Worm (Caenorhabditis elegans) whole organism, young adult: ENCODE data around the gene str-85.

Source experiments
- F39B2.1 ChIP-seq: fragments of 200-800 bp; sonication (Bioruptor generic); IDR thresholded peaks from 2 replicates; pipeline ENCODE4 v1.3.6; 2022; ENCODE audit warnings: missing genetic modification reagents, missing genetic modification characterization, missing compliant biosample characterization
- F49E8.2 ChIP-seq: sonication (generic microtip); optimal IDR thresholded peaks from 3 replicates; lab custom pipeline; 2017; ENCODE audit warnings: missing genetic modification characterization, mild to moderate bottlenecking, missing compliant biosample characterization, antibody characterized with exemption, moderate library complexity; ENCODE audit not compliant: insufficient read depth
- F52B5.7 ChIP-seq: sonication (generic microtip); optimal IDR thresholded peaks from 2 replicates; lab custom pipeline; 2016; ENCODE audit warnings: mild to moderate bottlenecking, missing genetic modification characterization, missing compliant biosample characterization
- K12H6.12 ChIP-seq: fragments of 200-800 bp; sonication (Bioruptor generic); optimal IDR thresholded peaks from 2 replicates; lab custom pipeline; 2018; ENCODE audit warnings: mild to moderate bottlenecking, missing genetic modification characterization, missing compliant biosample characterization
- Y53F4B.3 ChIP-seq: fragments of 200-800 bp; sonication (Bioruptor generic); IDR thresholded peaks from 2 replicates; pipeline ENCODE4 v1.3.6; 2022; ENCODE audit warnings: missing genetic modification reagents, missing genetic modification characterization, missing compliant biosample characterization
- Y53G8AR.9 ChIP-seq: fragments of 200-800 bp; sonication (Bioruptor generic); conservative IDR thresholded peaks from 2 replicates; pipeline ENCODE4 v1.3.6; 2022; ENCODE audit warnings: missing genetic modification reagents, missing genetic modification characterization, missing compliant biosample characterization
- Y79H2A.3 ChIP-seq: fragments of 200-800 bp; sonication (Bioruptor generic); conservative IDR thresholded peaks from 2 replicates; pipeline ENCODE4 v1.3.6; 2022; ENCODE audit warnings: missing genetic modification reagents, missing genetic modification characterization, missing compliant biosample characterization
- ZK185.1 ChIP-seq: sonication (generic microtip); optimal IDR thresholded peaks from 2 replicates; lab custom pipeline; 2016; ENCODE audit warnings: mild to moderate bottlenecking, missing genetic modification characterization, missing compliant biosample characterization; ENCODE audit not compliant: poor library complexity, severe bottlenecking
- aptf-2 ChIP-seq: fragments of 200-800 bp; sonication (Bioruptor generic); conservative IDR thresholded peaks from 2 replicates; pipeline ENCODE4 v1.3.6; 2022; ENCODE audit warnings: missing genetic modification reagents, missing genetic modification characterization, missing compliant biosample characterization
- attf-3 ChIP-seq: fragments of 200-800 bp; sonication (Bioruptor generic); conservative IDR thresholded peaks from 2 replicates; pipeline ENCODE4 v1.3.6; 2022; ENCODE audit warnings: missing genetic modification reagents, missing genetic modification characterization, missing compliant biosample characterization
- bed-1 ChIP-seq: fragments of 200-800 bp; sonication (Bioruptor generic); IDR thresholded peaks from 2 replicates; pipeline ENCODE4 v1.3.6; 2022; ENCODE audit warnings: missing genetic modification reagents, missing genetic modification characterization, missing compliant biosample characterization
- ccch-3 ChIP-seq: fragments of 200-800 bp; sonication (Bioruptor generic); optimal IDR thresholded peaks from 2 replicates; lab custom pipeline; 2018; ENCODE audit warnings: mild to moderate bottlenecking, missing genetic modification characterization, missing compliant biosample characterization
- ceh-100 ChIP-seq: fragments of 200-800 bp; sonication (Bioruptor generic); IDR thresholded peaks from 2 replicates; pipeline ENCODE4 v1.3.6; 2022; ENCODE audit warnings: missing genetic modification reagents, missing genetic modification characterization, missing compliant biosample characterization
- ceh-40 ChIP-seq: fragments of 200-800 bp; sonication (Bioruptor generic); IDR thresholded peaks from 2 replicates; pipeline ENCODE4 v1.3.6; 2022; ENCODE audit warnings: missing genetic modification characterization, missing compliant biosample characterization
- ceh-58 ChIP-seq: fragments of 200-800 bp; sonication (Bioruptor generic); IDR thresholded peaks from 2 replicates; pipeline ENCODE4 v1.3.6; 2022; ENCODE audit warnings: missing genetic modification characterization, missing compliant biosample characterization
- ceh-91 ChIP-seq: fragments of 200-800 bp; sonication (Bioruptor generic); IDR thresholded peaks from 2 replicates; pipeline ENCODE4 v1.3.6; 2022; ENCODE audit warnings: missing genetic modification reagents, missing genetic modification characterization, missing compliant biosample characterization
- chd-7 ChIP-seq: sonication (generic microtip); optimal IDR thresholded peaks from 2 replicates; lab custom pipeline; 2016; ENCODE audit warnings: mild to moderate bottlenecking, missing genetic modification characterization, moderate library complexity, missing compliant biosample characterization
- die-1 ChIP-seq: sonication (generic microtip); optimal IDR thresholded peaks from 2 replicates; lab custom pipeline; 2016; ENCODE audit warnings: missing genotype, mild to moderate bottlenecking, missing genetic modification characterization, missing compliant biosample characterization
- dpl-1 ChIP-seq: fragments of 150-350 bp; optimal IDR thresholded peaks from 2 replicates; lab custom pipeline; 2014; ENCODE audit warnings: missing biosample characterization, missing genetic modification reagents, missing genetic modification characterization
- gei-17 ChIP-seq: fragments of 200-800 bp; sonication (Bioruptor generic); optimal IDR thresholded peaks from 2 replicates; lab custom pipeline; 2018; ENCODE audit warnings: mild to moderate bottlenecking, missing genetic modification characterization, missing compliant biosample characterization
- hlh-12 ChIP-seq: sonication (generic microtip); optimal IDR thresholded peaks from 2 replicates; lab custom pipeline; 2016; ENCODE audit warnings: missing genetic modification characterization, missing compliant biosample characterization
- hmg-1.2 ChIP-seq: fragments of 200-800 bp; sonication (Bioruptor generic); IDR thresholded peaks from 2 replicates; pipeline ENCODE4 v1.3.6; 2022; ENCODE audit warnings: missing genetic modification reagents, missing genetic modification characterization, missing compliant biosample characterization
- lag-1 ChIP-seq: fragments of 200-800 bp; sonication (Bioruptor generic); IDR thresholded peaks from 2 replicates; pipeline ENCODE4 v1.3.6; 2022; ENCODE audit warnings: missing genetic modification reagents, missing genetic modification characterization, missing compliant biosample characterization
- lin-35 ChIP-seq, 3 experiments: fragments of 150-350 bp in 2 of 3; sonication (generic microtip) in 1 of 3; optimal IDR thresholded peaks; 2 replicates each; lab custom pipeline; 2014 to 2018; ENCODE audit warnings: missing biosample characterization in 3 of 3, missing genetic modification characterization in 3 of 3, missing genetic modification reagents in 3 of 3
- lin-54 ChIP-seq: fragments of 200-800 bp; sonication (Bioruptor generic); optimal IDR thresholded peaks from 2 replicates; lab custom pipeline; 2018; ENCODE audit warnings: mild to moderate bottlenecking, missing genetic modification characterization, missing compliant biosample characterization
- madf-6 ChIP-seq: fragments of 200-800 bp; sonication (Bioruptor generic); IDR thresholded peaks from 2 replicates; pipeline ENCODE4 v1.3.6; 2022; ENCODE audit warnings: missing genetic modification reagents, missing genetic modification characterization, missing compliant biosample characterization
- mcd-1 ChIP-seq: fragments of 200-800 bp; sonication (Bioruptor generic); IDR thresholded peaks from 2 replicates; pipeline ENCODE4 v1.3.6; 2022; ENCODE audit warnings: missing genetic modification reagents, missing genetic modification characterization, missing compliant biosample characterization
- mes-4 ChIP-seq: sonication (generic microtip); optimal IDR thresholded peaks from 2 replicates; lab custom pipeline; 2016; ENCODE audit warnings: missing genotype, missing genetic modification characterization, missing compliant biosample characterization
- nfya-1 ChIP-seq: sonication (generic microtip); optimal IDR thresholded peaks from 2 replicates; lab custom pipeline; 2017; ENCODE audit warnings: antibody characterized with exemption, missing compliant biosample characterization, missing genetic modification characterization, borderline replicate concordance; ENCODE audit not compliant: insufficient read depth
- pbrm-1 ChIP-seq: fragments of 200-800 bp; sonication (Bioruptor generic); IDR thresholded peaks from 2 replicates; pipeline ENCODE4 v1.3.6; 2022; ENCODE audit warnings: missing genetic modification reagents, missing genetic modification characterization, missing compliant biosample characterization
- tbx-9 ChIP-seq: sonication (generic microtip); optimal IDR thresholded peaks from 2 replicates; lab custom pipeline; 2016; ENCODE audit warnings: borderline replicate concordance, missing genetic modification characterization, inconsistent platforms, missing compliant biosample characterization
- unc-130 ChIP-seq: sonication (generic microtip); optimal IDR thresholded peaks from 2 replicates; lab custom pipeline; 2016; ENCODE audit warnings: missing genetic modification reagents, missing genetic modification characterization, missing compliant biosample characterization
- xnd-1 ChIP-seq: sonication (generic microtip); optimal IDR thresholded peaks from 2 replicates; lab custom pipeline; 2016; ENCODE audit warnings: missing genotype, missing genetic modification reagents, missing genetic modification characterization, missing compliant biosample characterization
- ztf-22 ChIP-seq: fragments of 200-800 bp; sonication (Bioruptor generic); optimal IDR thresholded peaks from 2 replicates; lab custom pipeline; 2018; ENCODE audit warnings: mild to moderate bottlenecking, missing genetic modification characterization, moderate library complexity, missing compliant biosample characterization
- ztf-6 ChIP-seq: fragments of 200-800 bp; sonication (Bioruptor generic); IDR thresholded peaks from 2 replicates; pipeline ENCODE4 v1.3.6; 2022; ENCODE audit warnings: missing genetic modification reagents, missing genetic modification characterization, missing compliant biosample characterization

Gene str-85

DNA sequence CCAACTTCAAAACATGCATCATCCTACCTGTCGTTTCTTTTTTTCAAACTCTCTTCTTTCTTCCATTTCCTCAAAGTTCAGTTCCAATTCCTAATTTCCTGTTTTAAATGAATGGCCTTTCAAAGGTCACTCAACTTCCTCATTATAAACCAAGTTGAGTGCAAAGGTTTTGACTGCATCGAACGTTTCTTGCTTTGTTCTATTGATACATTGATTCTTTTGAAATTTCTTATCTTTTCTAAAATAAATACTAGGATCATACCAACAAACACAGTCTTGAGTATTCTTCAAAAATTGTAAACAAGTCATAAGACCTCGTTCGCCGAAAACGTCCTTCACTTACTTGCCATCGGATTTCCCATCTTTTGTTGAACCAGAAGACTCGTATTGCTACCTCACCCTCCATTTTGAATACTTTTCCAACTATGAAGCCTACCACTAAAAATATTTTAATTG is 4.6 kb upstream of the str-85 start, which contains the start of gene F59E11.7:
F59E11.7 (plus strand) TSS at position 51 of the 456 bp plus-strand sequence.
- TF ChIP-seq ceh-40 (GFP tag; lab: Robert Waterston, UW) (no peak), ceh-91 (GFP tag; lab: Robert Waterston, UW) (no peak), hmg-1.2 (no peak), ZK185.1 (tag; lab: Kevin White, UChicago) (no peak), lin-35 (GFP tag; optimal IDR thresholded peaks at IDR 0.05; lab: Kevin White, UChicago) (no peak), attf-3 (GFP tag; lab: Robert Waterston, UW) (no peak), tbx-9 (tag; lab: Kevin White, UChicago) (no peak), Y53F4B.3 (GFP tag; lab: Robert Waterston, UW) (no peak), unc-130 (no peak), aptf-2 (no peak), F49E8.2 (tag; lab: Kevin White, UChicago) (no peak), F52B5.7 (tag; lab: Kevin White, UChicago) (no peak), bed-1 (GFP tag; lab: Robert Waterston, UW) (no peak), ceh-58 (GFP tag; lab: Robert Waterston, UW) (no peak), xnd-1 (tag; lab: Kevin White, UChicago) (no peak), die-1 (no peak), hlh-12 (tag; lab: Kevin White, UChicago) (no peak), nfya-1 (tag; lab: Kevin White, UChicago) (no peak), lag-1 (GFP tag; lab: Robert Waterston, UW) (no peak)

DNA sequence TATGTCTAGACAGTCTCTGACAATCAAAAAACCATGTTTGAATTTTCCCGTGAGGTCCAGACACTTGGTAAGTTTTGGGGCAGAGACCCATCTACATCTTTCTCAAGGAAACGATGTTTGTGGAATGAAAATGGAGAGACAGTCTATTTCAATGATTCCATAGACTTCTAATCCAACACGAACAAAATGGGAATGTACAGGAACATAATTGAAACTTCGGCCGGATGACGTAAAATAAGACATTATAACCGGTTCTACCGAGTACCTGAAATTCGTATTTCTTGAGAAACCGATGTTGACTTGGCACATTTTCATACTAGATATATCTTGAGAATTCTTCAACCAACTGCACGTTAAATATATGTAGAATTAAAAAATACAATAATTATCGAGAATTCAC is 2.5 kb upstream of the str-85 start, which contains the start of gene str-87:
str-87 (minus strand) TSS at position 101 of the 400 bp plus-strand sequence.
- no peak for TF ChIP-seq attf-3 (GFP tag; lab: Robert Waterston, UW)
- no peak for TF ChIP-seq Y53G8AR.9 (GFP tag; lab: Robert Waterston, UW)
- TF ChIP-seq aptf-2 = no peak
- TF ChIP-seq ztf-22 (GFP tag; lab: Kevin White, UChicago) = no peak
- TF ChIP-seq xnd-1 (tag; lab: Kevin White, UChicago) = no peak
- no peak for TF ChIP-seq chd-7 (tag; lab: Kevin White, UChicago)
- TF ChIP-seq dpl-1 (GFP tag; lab: Kevin White, UChicago) = no peak
- TF ChIP-seq madf-6 (GFP tag; lab: Robert Waterston, UW) = no peak
- no peak for TF ChIP-seq F49E8.2 (tag; lab: Kevin White, UChicago)
- TF ChIP-seq ztf-6 (GFP tag; lab: Robert Waterston, UW) = no peak
- no peak for TF ChIP-seq mcd-1
- TF ChIP-seq mes-4 (tag; lab: Kevin White, UChicago) = no peak
- no peak for TF ChIP-seq ccch-3 (GFP tag; lab: Kevin White, UChicago)
- no peak for TF ChIP-seq pbrm-1 (GFP tag; lab: Robert Waterston, UW)
- no peak for TF ChIP-seq ceh-40 (GFP tag; lab: Robert Waterston, UW)
- TF ChIP-seq gei-17 (GFP tag; lab: Kevin White, UChicago) = no peak
- no peak for TF ChIP-seq lin-54
- no peak for TF ChIP-seq ZK185.1 (tag; lab: Kevin White, UChicago)

ce11 chrV:8984783-8985182 is 857 bp downstream of the str-85 start:
- TF ChIP-seq hlh-12 (tag; lab: Kevin White, UChicago) (no peak), ceh-58 (GFP tag; lab: Robert Waterston, UW) (no peak), K12H6.12 (no peak), F39B2.1 (GFP tag; lab: Robert Waterston, UW) (no peak)

- TF ChIP-seq ceh-100 (no peak), Y79H2A.3 (no peak), mes-4 (tag; lab: Kevin White, UChicago) (no peak), unc-130 (no peak), nfya-1 (tag; lab: Kevin White, UChicago) (no peak)
Observed at ce11 chrV:8983604-8984003, 2.0 kb downstream of the str-85 start, which contains the start of gene str-86. Gene str-86 (minus strand): TSS chrV:8983704.
